Worm (Caenorhabditis elegans) whole organism, early embryonic: ENCODE data around the gene F56D6.22.

Source experiments
- F13C5.2 ChIP-seq: sonication (generic microtip); optimal IDR thresholded peaks from 2 replicates; lab custom pipeline; 2017; ENCODE audit warnings: mild to moderate bottlenecking, missing genetic modification characterization, inconsistent platforms, missing compliant biosample characterization
- aly-1 ChIP-seq: sonication (generic microtip); optimal IDR thresholded peaks from 2 replicates; lab custom pipeline; 2016; ENCODE audit warnings: missing genetic modification characterization, missing compliant biosample characterization
- ama-1 ChIP-seq: fragments of 150-350 bp; optimal IDR thresholded peaks from 2 replicates; lab custom pipeline; 2014
- ceh-13 ChIP-seq: fragments of 200-800 bp; sonication (Bioruptor generic); optimal IDR thresholded peaks from 2 replicates; lab custom pipeline; 2018; ENCODE audit warnings: mild to moderate bottlenecking, missing genetic modification characterization, missing compliant biosample characterization
- ceh-36 ChIP-seq: sonication (generic microtip); optimal IDR thresholded peaks from 2 replicates; lab custom pipeline; 2016; ENCODE audit warnings: missing genetic modification characterization, inconsistent platforms, missing compliant biosample characterization
- ets-7 ChIP-seq: sonication (generic microtip); optimal IDR thresholded peaks from 2 replicates; lab custom pipeline; 2016; ENCODE audit warnings: missing genotype, missing genetic modification characterization, missing compliant biosample characterization
- flt-1 ChIP-seq: fragments of 200-800 bp; sonication (Bioruptor generic); IDR thresholded peaks from 2 replicates; pipeline ENCODE4 v1.3.6; 2022; ENCODE audit warnings: missing genetic modification characterization, missing compliant biosample characterization
- hmbx-1 ChIP-seq: sonication (generic microtip); optimal IDR thresholded peaks from 2 replicates; lab custom pipeline; 2016; ENCODE audit warnings: mild to moderate bottlenecking, missing genetic modification characterization, missing compliant biosample characterization
- pes-1 ChIP-seq: fragments of 200-800 bp; sonication (Bioruptor generic); IDR thresholded peaks from 2 replicates; pipeline ENCODE4 v1.3.6; 2022; ENCODE audit warnings: missing genetic modification reagents, missing genetic modification characterization, missing compliant biosample characterization
- scrt-1 ChIP-seq: fragments of 200-800 bp; sonication (Bioruptor generic); IDR thresholded peaks from 2 replicates; pipeline ENCODE4 v1.3.6; 2022; ENCODE audit warnings: missing genetic modification characterization, missing compliant biosample characterization
- tbx-11 ChIP-seq: fragments of 200-800 bp; sonication (Bioruptor generic); IDR thresholded peaks from 2 replicates; pipeline ENCODE4 v1.3.6; 2022; ENCODE audit warnings: missing genetic modification characterization, missing compliant biosample characterization
- tbx-37 ChIP-seq: fragments of 200-800 bp; sonication (Bioruptor generic); conservative IDR thresholded peaks from 2 replicates; pipeline ENCODE4 v1.3.6; 2022; ENCODE audit warnings: missing genetic modification reagents, missing genetic modification characterization, missing compliant biosample characterization
- tra-4 ChIP-seq: sonication (generic microtip); optimal IDR thresholded peaks from 2 replicates; lab custom pipeline; 2017; ENCODE audit warnings: missing genetic modification characterization, missing compliant biosample characterization

DNA sequence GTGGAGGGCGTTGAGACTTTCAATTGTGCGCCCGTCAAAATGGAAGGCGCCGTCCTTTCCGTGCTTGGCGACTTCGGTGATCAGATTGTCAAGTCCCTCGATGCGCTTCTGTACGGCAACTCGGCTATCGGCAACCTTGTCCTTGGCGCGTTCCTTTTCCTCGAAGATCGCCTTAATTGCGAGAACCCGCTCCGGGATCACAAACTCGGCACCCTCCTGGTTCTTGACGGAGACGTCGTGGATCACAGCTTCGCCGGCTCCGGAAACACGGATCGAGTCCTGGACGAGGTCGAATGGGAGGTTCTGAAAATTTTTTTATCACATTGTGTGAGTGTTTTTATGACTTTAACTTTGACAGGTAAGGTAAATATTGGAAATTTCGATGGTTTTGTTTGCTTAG lies 34.2 kb downstream of the F56D6.22 start:
- TF ChIP-seq ets-7 (tag; lab: Kevin White, UChicago) (no peak), tra-4 (tag; lab: Kevin White, UChicago) (no peak), pes-1 (GFP tag; lab: Robert Waterston, UW) (no peak), ama-1 (lab: Kevin White, UChicago) (no peak), aly-1 (tag; lab: Kevin White, UChicago) (no peak), ceh-13 (no peak), scrt-1 (no peak), tbx-37 (GFP tag; lab: Robert Waterston, UW) (no peak), ceh-36 (no peak), hmbx-1 (no peak), flt-1 (no peak), F13C5.2 (tag; lab: Kevin White, UChicago) (no peak), tbx-11 (GFP tag; lab: Robert Waterston, UW) (no peak)
